Fruit fly (Drosophila melanogaster): Measurements from ENCODE around the gene Rala.

Gene Rala

DNA sequence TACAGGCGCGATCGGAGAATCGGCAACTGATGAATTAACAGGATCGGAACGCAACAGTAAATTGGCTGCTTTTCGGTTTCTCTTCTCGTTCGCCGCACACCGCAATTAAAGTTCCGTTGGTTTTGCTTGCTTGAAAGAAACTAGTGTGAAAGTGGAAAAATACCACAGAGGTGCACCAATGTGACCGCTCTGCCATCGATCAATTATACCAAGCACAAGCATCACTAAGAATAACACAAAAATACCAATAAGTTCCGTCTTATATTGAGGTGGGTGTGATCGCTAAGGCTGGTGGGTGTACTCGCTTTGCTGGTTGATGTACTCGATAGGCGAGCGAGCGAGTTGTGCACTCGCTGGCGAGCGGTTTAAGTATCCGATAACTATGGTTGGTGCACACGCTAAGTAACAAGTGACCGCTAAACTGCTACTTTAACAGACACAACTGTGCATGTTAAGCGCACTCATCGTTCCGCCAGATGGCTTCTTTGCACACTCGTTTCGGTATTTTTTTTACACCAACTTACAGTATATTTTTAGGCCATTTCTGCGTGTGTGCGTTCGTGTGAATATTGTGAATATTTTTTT lies at the start of gene Rala, which contains the start of gene Tlk (continued):
- no peak for TF ChIP-seq Six4 (GFP tag; optimal IDR thresholded peaks at IDR 0.05)
- TF ChIP-seq gsb-n (tag; optimal IDR thresholded peaks at IDR 0.05), result peak; percentile 12
- peak; percentile 8 for TF ChIP-seq CG4617 (GFP tag; optimal IDR thresholded peaks at IDR 0.05; ENCODE audit: borderline replicate concordance)
- TF ChIP-seq Nf-YB (GFP tag; optimal IDR thresholded peaks at IDR 0.05), result no peak
- TF ChIP-seq Deaf1 (tag; optimal IDR thresholded peaks at IDR 0.05), result peak; percentile 7
- TF ChIP-seq Hr3 (GFP tag; optimal IDR thresholded peaks at IDR 0.05), result no peak
- peak; percentile 100 for TF ChIP-seq pita (GFP tag; optimal IDR thresholded peaks at IDR 0.05)
- peak; percentile 53; the same call in 2 of the 3 replicates for TF ChIP-seq knrl (GFP tag; IDR thresholded peaks at IDR 0.05; ENCODE audit: partially characterized antibody)
- TF ChIP-seq unpg (GFP tag; optimal IDR thresholded peaks at IDR 0.05), result no peak
- no peak for TF ChIP-seq Dip2 (GFP tag; IDR thresholded peaks at IDR 0.05)
- peak; percentile 99 for TF ChIP-seq CG9797 (GFP tag; optimal IDR thresholded peaks at IDR 0.05)
- no peak for TF ChIP-seq CG1024 (GFP tag; IDR thresholded peaks at IDR 0.05)
- TF ChIP-seq C15 (GFP tag; IDR thresholded peaks at IDR 0.05), result no peak
- peak; percentile 59 for TF ChIP-seq CG3847 (GFP tag; IDR thresholded peaks at IDR 0.05)
- no peak for TF ChIP-seq sisA (GFP tag; IDR thresholded peaks at IDR 0.05)
- peak; percentile 34; the same call in 1 of the 3 replicates for TF ChIP-seq CG6791 (GFP tag; IDR thresholded peaks at IDR 0.05; ENCODE audit: partially characterized antibody)
- peak; percentile 46 for TF ChIP-seq CG17829 (tag; optimal IDR thresholded peaks at IDR 0.05)
- peak; percentile 11 for TF ChIP-seq CG11504 (tag; optimal IDR thresholded peaks at IDR 0.05)
- peak; percentile 14 for TF ChIP-seq tap (tag; optimal IDR thresholded peaks at IDR 0.05)
- peak; percentile 51 for TF ChIP-seq bbx (GFP tag; IDR thresholded peaks at IDR 0.05; ENCODE audit: partially characterized antibody)
- TF ChIP-seq esg (GFP tag; conservative IDR thresholded peaks at IDR 0.05), result no peak
- TF ChIP-seq CG7963 (GFP tag; IDR thresholded peaks at IDR 0.05; ENCODE audit: partially characterized antibody), result no peak
- TF ChIP-seq CG7839 (tag; optimal IDR thresholded peaks at IDR 0.05), result no peak
- no peak for TF ChIP-seq klu (GFP tag; IDR thresholded peaks at IDR 0.05)
- no peak for TF ChIP-seq HLH4C (GFP tag; IDR thresholded peaks at IDR 0.05; ENCODE audit: partially characterized antibody)
- peak; percentile 86; the same call in 3 of the 4 replicates for TF ChIP-seq chinmo (GFP tag; IDR thresholded peaks at IDR 0.05; ENCODE audit: partially characterized antibody)
- TF ChIP-seq Ada2b (GFP tag; IDR thresholded peaks at IDR 0.05), result no peak
- no peak for TF ChIP-seq twi (tag; optimal IDR thresholded peaks at IDR 0.05)
- peak; percentile 53 for TF ChIP-seq Dp (GFP tag; optimal IDR thresholded peaks at IDR 0.05)
- TF ChIP-seq YL-1 (GFP tag; optimal IDR thresholded peaks at IDR 0.05), result no peak

DNA sequence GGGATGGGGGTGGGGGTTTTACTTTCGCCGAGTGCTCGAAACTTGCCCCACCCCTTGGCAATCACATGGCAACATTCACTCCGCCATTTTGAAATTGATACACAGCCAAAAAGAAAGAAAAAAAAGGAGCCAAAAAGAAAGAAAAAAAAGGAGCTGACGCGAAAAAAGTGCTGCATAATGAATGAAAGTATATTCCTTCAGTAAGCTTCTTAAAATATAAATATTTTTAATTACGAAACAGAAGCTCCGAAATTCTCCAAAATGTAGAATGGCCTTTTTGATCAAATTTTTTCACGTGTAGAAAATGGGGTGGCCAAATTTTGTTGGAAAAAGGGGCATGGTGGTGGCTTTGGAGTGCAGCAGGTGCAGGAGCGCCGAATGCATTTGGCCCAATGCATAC lies 48.8 kb upstream of the Rala start:
- TF ChIP-seq pho (GFP tag; optimal IDR thresholded peaks at IDR 0.05) (no peak), wor (GFP tag; IDR thresholded peaks at IDR 0.05) (0 out of 2 replicates have a peak, but pooled peaks have one; percentile 11), sc (optimal IDR thresholded peaks at IDR 0.05) (no peak), sc (GFP tag; optimal IDR thresholded peaks at IDR 0.05) (peak; percentile 14), wek (GFP tag; optimal IDR thresholded peaks at IDR 0.05) (no peak), zfh1 (GFP tag; IDR thresholded peaks at IDR 0.05) (no peak), C15 (GFP tag; IDR thresholded peaks at IDR 0.05) (no peak), Hr51 (GFP tag; optimal IDR thresholded peaks at IDR 0.05) (peak in 1 of 2 experiments; percentile 42), HLH3B (GFP tag; IDR thresholded peaks at IDR 0.05) (peak; percentile 26; the same call in 1 of the 2 replicates), CG1024 (GFP tag; IDR thresholded peaks at IDR 0.05) (no peak), croc (GFP tag; conservative IDR thresholded peaks at IDR 0.05) (0 out of 3 replicates have a peak, but pooled peaks have one; percentile 23), Spps (tag; optimal IDR thresholded peaks at IDR 0.05) (no peak), Sox102F (GFP tag; optimal IDR thresholded peaks at IDR 0.05) (peak; percentile 47), corto (GFP tag; optimal IDR thresholded peaks at IDR 0.05) (peak; percentile 18), Scr (GFP tag; IDR thresholded peaks at IDR 0.05; ENCODE audit: partially characterized antibody) (no peak), Meics (GFP tag; optimal IDR thresholded peaks at IDR 0.05) (peak; percentile 3), dmrt11E (tag; optimal IDR thresholded peaks at IDR 0.05) (peak; percentile 27), dimm (GFP tag; IDR thresholded peaks at IDR 0.05) (no peak), gsb-n (tag; optimal IDR thresholded peaks at IDR 0.05) (peak; percentile 13), Asciz (GFP tag; optimal IDR thresholded peaks at IDR 0.05) (peak; percentile 22), CG2116 (GFP tag; optimal IDR thresholded peaks at IDR 0.05) (no peak), CG15601 (tag; optimal IDR thresholded peaks at IDR 0.05) (peak; percentile 15)
